Worm (Caenorhabditis elegans) whole organism, early embryonic: ENCODE measurements around the gene kin-34.

Experiments
- F13C5.2 ChIP-seq: sonication (generic microtip); optimal IDR thresholded peaks from 2 replicates; lab custom pipeline; 2017; ENCODE audit warnings: mild to moderate bottlenecking, missing genetic modification characterization, inconsistent platforms, missing compliant biosample characterization
- ama-1 ChIP-seq: fragments of 150-350 bp; optimal IDR thresholded peaks from 2 replicates; lab custom pipeline; 2014
- ceh-13 ChIP-seq: fragments of 200-800 bp; sonication (Bioruptor generic); optimal IDR thresholded peaks from 2 replicates; lab custom pipeline; 2018; ENCODE audit warnings: mild to moderate bottlenecking, missing genetic modification characterization, missing compliant biosample characterization
- ceh-36 ChIP-seq: sonication (generic microtip); optimal IDR thresholded peaks from 2 replicates; lab custom pipeline; 2016; ENCODE audit warnings: missing genetic modification characterization, inconsistent platforms, missing compliant biosample characterization
- flt-1 ChIP-seq: fragments of 200-800 bp; sonication (Bioruptor generic); IDR thresholded peaks from 2 replicates; pipeline ENCODE4 v1.3.6; 2022; ENCODE audit warnings: missing genetic modification characterization, missing compliant biosample characterization
- hmbx-1 ChIP-seq: sonication (generic microtip); optimal IDR thresholded peaks from 2 replicates; lab custom pipeline; 2016; ENCODE audit warnings: mild to moderate bottlenecking, missing genetic modification characterization, missing compliant biosample characterization
- hmg-4 ChIP-seq: fragments of 200-800 bp; sonication (Bioruptor generic); optimal IDR thresholded peaks from 2 replicates; lab custom pipeline; 2018; ENCODE audit warnings: mild to moderate bottlenecking, missing genetic modification characterization, missing compliant biosample characterization
- hnd-1 ChIP-seq: sonication (generic microtip); optimal IDR thresholded peaks from 2 replicates; lab custom pipeline; 2016; ENCODE audit warnings: missing genetic modification characterization, missing compliant biosample characterization
- pes-1 ChIP-seq: fragments of 200-800 bp; sonication (Bioruptor generic); IDR thresholded peaks from 2 replicates; pipeline ENCODE4 v1.3.6; 2022; ENCODE audit warnings: missing genetic modification reagents, missing genetic modification characterization, missing compliant biosample characterization
- sea-1 ChIP-seq: fragments of 200-800 bp; sonication (Bioruptor generic); conservative IDR thresholded peaks from 2 replicates; pipeline ENCODE4 v1.3.6; 2022; ENCODE audit warnings: missing genetic modification characterization, missing compliant biosample characterization
- tbx-11 ChIP-seq: fragments of 200-800 bp; sonication (Bioruptor generic); IDR thresholded peaks from 2 replicates; pipeline ENCODE4 v1.3.6; 2022; ENCODE audit warnings: missing genetic modification characterization, missing compliant biosample characterization
- tbx-37 ChIP-seq: fragments of 200-800 bp; sonication (Bioruptor generic); conservative IDR thresholded peaks from 2 replicates; pipeline ENCODE4 v1.3.6; 2022; ENCODE audit warnings: missing genetic modification reagents, missing genetic modification characterization, missing compliant biosample characterization

ce11 chrV:242518-242917 lies 3.5 kb downstream of the kin-34 start, which contains the start of gene R02C2.7:
- TF ChIP-seq flt-1 (GFP tag; lab: Robert Waterston, UW) (no peak), hnd-1 (tag; lab: Kevin White, UChicago) (no peak), ama-1 (lab: Kevin White, UChicago) (no peak), sea-1 (GFP tag; lab: Robert Waterston, UW) (no peak), pes-1 (GFP tag; lab: Robert Waterston, UW) (no peak), hmbx-1 (tag; lab: Kevin White, UChicago) (no peak), ceh-36 (tag; lab: Kevin White, UChicago) (no peak), tbx-37 (GFP tag; lab: Robert Waterston, UW) (no peak), tbx-11 (GFP tag; lab: Robert Waterston, UW) (no peak), hmg-4 (GFP tag; lab: Kevin White, UChicago) (no peak), ceh-13 (GFP tag; lab: Kevin White, UChicago) (no peak), F13C5.2 (no peak)
